Worm (Caenorhabditis elegans): ENCODE measurements around the gene F52E1.9.
A peak's percentile ranks its signal among the peaks of the same experiment; 100 is the strongest.
"Not testable (repeated sequence)": the region's sequence is repeated elsewhere in the genome, so short reads cannot be mapped to it uniquely, and the experiment has no call there.

The F52E1.9 gene

DNA sequence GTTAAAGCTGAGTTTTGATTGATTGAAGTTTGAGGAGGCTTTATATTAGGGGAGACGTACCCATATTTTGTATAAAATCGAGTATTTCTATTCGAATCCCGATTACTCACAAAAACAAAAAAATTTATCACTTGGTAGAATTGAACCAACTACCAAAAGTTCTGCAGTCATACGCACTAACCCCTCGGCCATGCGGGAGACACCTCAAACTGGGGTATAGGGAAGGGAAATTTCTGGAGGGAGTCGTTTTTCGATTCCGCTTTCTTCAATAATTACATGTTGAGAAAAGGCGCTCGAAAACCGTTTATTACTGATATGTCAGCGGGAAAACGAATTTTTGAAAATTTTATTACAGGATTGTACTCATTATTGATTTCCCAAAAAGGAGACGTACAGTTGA, 28.8 kb upstream of the F52E1.9 start:
- TF ChIP-seq egl-43 (GFP tag; IDR thresholded peaks at IDR 0.05) (peak; percentile 75), dmd-8 (GFP tag; IDR thresholded peaks at IDR 0.05) (peak; percentile 87), dmd-6 (GFP tag; IDR thresholded peaks at IDR 0.05) (0 out of 2 replicates have a peak, but pooled peaks have one; percentile 14), mes-2 (tag; optimal IDR thresholded peaks at IDR 0.05; ENCODE audit: poor library complexity, severe bottlenecking) (peak; percentile 14), snpc-1.2 (GFP tag; IDR thresholded peaks at IDR 0.05) (0 out of 2 replicates have a peak, but pooled peaks have one; percentile 24), lim-7 (GFP tag; IDR thresholded peaks at IDR 0.05) (peak; percentile 77), Y75B8A.6 (GFP tag; IDR thresholded peaks at IDR 0.05) (0 out of 2 replicates have a peak, but pooled peaks have one; percentile 76), tra-1 (GFP tag; IDR thresholded peaks at IDR 0.05) (peak; percentile 30; the same call in 1 of the 2 replicates), arid-1 (GFP tag; conservative IDR thresholded peaks at IDR 0.05) (peak; percentile 78), nhr-41 (GFP tag; IDR thresholded peaks at IDR 0.05) (0 out of 2 replicates have a peak, but pooled peaks have one; percentile 43), pha-4 (GFP tag; IDR thresholded peaks at IDR 0.05) (peak; percentile 33; the same call in 1 of the 2 replicates), Y48G9A.11 (GFP tag; IDR thresholded peaks at IDR 0.05) (0 out of 2 replicates have a peak, but pooled peaks have one; percentile 28), vab-7 (GFP tag; IDR thresholded peaks at IDR 0.05) (peak; percentile 66), madf-5 (GFP tag; IDR thresholded peaks at IDR 0.05) (0 out of 4 replicates have a peak, but pooled peaks of 1 of the 2 experiments have one; percentile 54), lin-38 (GFP tag; IDR thresholded peaks at IDR 0.05) (peak; percentile 65), lin-1 (GFP tag; IDR thresholded peaks at IDR 0.05) (peak; percentile 63; the same call in 1 of the 2 replicates), madf-9 (GFP tag; conservative IDR thresholded peaks at IDR 0.05) (0 out of 2 replicates have a peak, but pooled peaks have one; percentile 48), F26F4.8 (GFP tag; conservative IDR thresholded peaks at IDR 0.05) (peak; percentile 75), ZK337.2 (GFP tag; IDR thresholded peaks at IDR 0.05) (0 out of 2 replicates have a peak, but pooled peaks have one; percentile 33), T26A8.4 (GFP tag; IDR thresholded peaks at IDR 0.05) (peak; percentile 45; the same call in 1 of the 2 replicates), dmd-9 (GFP tag; IDR thresholded peaks at IDR 0.05) (0 out of 2 replicates have a peak, but pooled peaks have one; percentile 39), D1046.2 (GFP tag; IDR thresholded peaks at IDR 0.05) (0 out of 2 replicates have a peak, but pooled peaks have one; percentile 44), ceh-20 (GFP tag; IDR thresholded peaks at IDR 0.05) (0 out of 2 replicates have a peak, but pooled peaks have one; percentile 58), hmg-1.1 (GFP tag; IDR thresholded peaks at IDR 0.05) (peak; percentile 46; the same call in 1 of the 2 replicates)
- TF ChIP-seq pha-4 (tag; optimal IDR thresholded peaks at IDR 0.05), result not testable (repeated sequence)

DNA sequence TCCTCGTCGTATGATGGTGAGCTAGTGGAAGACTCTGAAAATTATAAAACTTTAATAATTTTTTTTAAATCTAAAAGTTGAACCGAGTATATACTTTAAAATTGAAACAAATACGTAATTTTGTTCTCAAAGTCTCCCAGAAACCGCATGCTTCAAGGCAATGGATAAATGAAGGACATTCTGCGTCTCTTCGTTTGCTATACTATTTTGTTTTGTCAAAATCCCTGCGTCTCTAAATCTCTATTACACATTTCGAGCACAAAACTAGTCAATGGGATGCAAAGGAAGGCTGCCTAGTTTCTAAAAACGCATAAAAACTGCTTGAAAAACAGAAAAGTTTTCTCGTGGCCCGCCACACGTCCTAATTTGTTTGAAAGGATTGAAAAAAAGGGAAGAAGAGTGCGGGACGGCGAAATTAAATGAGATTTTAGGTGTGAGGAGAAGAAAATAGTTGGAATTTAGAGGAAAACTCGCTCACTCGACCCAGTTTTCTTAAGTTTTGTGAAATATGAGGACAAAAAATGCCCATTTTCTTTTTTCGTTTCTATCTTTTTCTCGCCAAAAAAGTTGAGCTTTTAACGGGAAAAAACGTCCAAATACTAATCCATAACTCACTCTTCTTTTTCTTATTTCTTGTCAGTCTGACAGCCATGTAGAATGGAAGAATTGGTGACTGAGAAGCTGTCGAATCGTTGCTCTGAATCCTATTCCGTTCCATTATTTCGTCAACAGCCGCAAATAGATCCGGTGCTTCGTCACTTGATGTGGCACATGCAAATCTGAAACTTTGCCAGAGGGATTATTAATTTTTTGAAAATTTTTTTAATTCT, 26.3 kb upstream of the F52E1.9 start:
- TF ChIP-seq unc-62 (GFP tag; optimal IDR thresholded peaks at IDR 0.05 in 1 of 2), result peak in 1 of 2 experiments; percentile 96
- no peak for TF ChIP-seq unc-62 (tag; optimal IDR thresholded peaks at IDR 0.05)
- peak in 1 of 2 experiments; percentile 44 for TF ChIP-seq lsy-2 (tag; optimal IDR thresholded peaks at IDR 0.05)
- peak; percentile 38 for TF ChIP-seq hlh-30 (tag; optimal IDR thresholded peaks at IDR 0.05; ENCODE audit: insufficient read depth)
- TF ChIP-seq F49E8.2 (tag; optimal IDR thresholded peaks at IDR 0.05; ENCODE audit: borderline replicate concordance), result no peak
- TF ChIP-seq hif-1 (tag; optimal IDR thresholded peaks at IDR 0.05), result no peak
- TF ChIP-seq hmg-1.1 (GFP tag; IDR thresholded peaks at IDR 0.05), result 0 out of 2 replicates have a peak, but pooled peaks have one; percentile 22

DNA sequence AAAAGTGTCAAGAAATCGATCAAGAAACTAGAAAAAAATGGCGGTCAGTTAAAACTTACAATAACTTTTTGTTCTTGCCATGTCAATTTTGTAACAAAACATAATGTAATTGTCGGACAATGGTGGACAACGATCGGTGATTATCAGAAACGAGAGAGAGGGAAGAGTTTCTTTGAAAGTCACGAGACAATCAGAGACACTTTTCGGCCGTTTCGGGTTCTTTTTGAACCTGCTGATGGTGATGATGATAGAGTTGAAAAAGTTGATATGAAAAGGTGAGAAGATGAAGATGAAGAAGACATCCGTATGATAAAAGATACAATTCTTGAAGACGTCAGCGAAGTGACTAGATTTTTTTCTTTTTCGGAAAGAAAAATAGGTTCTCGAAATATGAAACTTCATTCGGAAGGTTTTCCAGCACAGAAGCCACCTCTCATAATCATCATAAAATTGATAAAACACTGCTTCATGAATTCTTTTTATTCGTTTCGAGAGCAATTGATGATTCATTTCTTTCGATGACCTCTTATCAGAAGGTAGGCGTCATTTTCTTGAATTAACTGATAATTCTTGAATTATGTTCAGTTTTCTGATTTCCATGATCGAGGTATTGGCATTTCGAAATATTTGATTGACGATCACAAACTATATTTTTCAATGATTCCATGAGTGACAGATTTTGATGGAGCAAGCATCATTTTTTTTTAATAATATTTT, 24.4 kb upstream of the F52E1.9 start:
- TF ChIP-seq cey-2 (tag; optimal IDR thresholded peaks at IDR 0.05; ENCODE audit: borderline replicate concordance, insufficient read depth), result peak; percentile 29
- peak; percentile 40; the same call in 1 of the 2 replicates for TF ChIP-seq nhr-41 (GFP tag; IDR thresholded peaks at IDR 0.05)
- no peak for TF ChIP-seq madf-5 (GFP tag; IDR thresholded peaks at IDR 0.05)
- 0 out of 2 replicates have a peak, but pooled peaks have one; percentile 8 for TF ChIP-seq tra-1 (GFP tag; IDR thresholded peaks at IDR 0.05)
- TF ChIP-seq hlh-11 (tag; optimal IDR thresholded peaks at IDR 0.05), result peak; percentile 41
- TF ChIP-seq unc-62 (GFP tag; optimal IDR thresholded peaks at IDR 0.05 in 1 of 2), result peak in 1 of 2 experiments; percentile 75
- no peak for TF ChIP-seq unc-62 (tag; optimal IDR thresholded peaks at IDR 0.05)
- no peak for TF ChIP-seq ZK337.2 (GFP tag; IDR thresholded peaks at IDR 0.05)
- TF ChIP-seq hlh-30 (tag; optimal IDR thresholded peaks at IDR 0.05; ENCODE audit: insufficient read depth), result peak; percentile 67
- no peak for TF ChIP-seq ctbp-1 (GFP tag; IDR thresholded peaks at IDR 0.05)
- no peak for TF ChIP-seq daf-16 (GFP tag; optimal IDR thresholded peaks at IDR 0.05)
- TF ChIP-seq daf-16 (tag; optimal IDR thresholded peaks at IDR 0.05), result peak; percentile 4
- TF ChIP-seq zfp-2 (tag; optimal IDR thresholded peaks at IDR 0.05), result no peak
- TF ChIP-seq dmd-6 (GFP tag; IDR thresholded peaks at IDR 0.05), result peak; percentile 79
